Worm (Caenorhabditis elegans): ENCODE data around the gene F48G7.13.
A peak's percentile ranks its signal among the peaks of the same experiment; 100 is the strongest.

F48G7.13 gene

ce11 chrV:635630-636029 lies 20.3 kb downstream of the F48G7.13 start (continued):
- TF ChIP-seq daf-16 (GFP tag; optimal IDR thresholded peaks at IDR 0.05): no peak
- TF ChIP-seq daf-16 (tag; optimal IDR thresholded peaks at IDR 0.05): peak; percentile 40
- TF ChIP-seq R02D3.7 (tag; optimal IDR thresholded peaks at IDR 0.05): no peak
- peak; percentile 15 to 74 for TF ChIP-seq mdl-1 (tag; optimal IDR thresholded peaks at IDR 0.05)
- TF ChIP-seq nhr-28 (tag; optimal IDR thresholded peaks at IDR 0.05): peak; percentile 98
- TF ChIP-seq mxl-3 (GFP tag; optimal IDR thresholded peaks at IDR 0.05): peak; percentile 78
- no peak for TF ChIP-seq Y75B8A.6 (GFP tag; IDR thresholded peaks at IDR 0.05)
- no peak for TF ChIP-seq pha-4 (GFP tag; IDR thresholded peaks at IDR 0.05)
- TF ChIP-seq pha-4 (tag; optimal IDR thresholded peaks at IDR 0.05): no peak
- no peak for TF ChIP-seq T20F7.1 (GFP tag; optimal IDR thresholded peaks at IDR 0.05)
- TF ChIP-seq nhr-77 (tag; optimal IDR thresholded peaks at IDR 0.05): peak; percentile 85
- TF ChIP-seq lin-38 (GFP tag; IDR thresholded peaks at IDR 0.05): no peak
- no peak for TF ChIP-seq ctbp-1 (GFP tag; IDR thresholded peaks at IDR 0.05)
- no peak for TF ChIP-seq set-16 (GFP tag; IDR thresholded peaks at IDR 0.05)
- no peak for TF ChIP-seq nhr-42 (GFP tag; IDR thresholded peaks at IDR 0.05)
- no peak for TF ChIP-seq daf-8 (GFP tag; IDR thresholded peaks at IDR 0.05)
- no peak for TF ChIP-seq aly-2 (tag; optimal IDR thresholded peaks at IDR 0.05)
- no peak for TF ChIP-seq aha-1 (tag)
- no peak for TF ChIP-seq ceh-32 (tag; optimal IDR thresholded peaks at IDR 0.05; ENCODE audit: poor library complexity)
- TF ChIP-seq ztf-11 (tag; optimal IDR thresholded peaks at IDR 0.05): no peak
- no peak for TF ChIP-seq spr-3 (GFP tag; optimal IDR thresholded peaks at IDR 0.05)
- TF ChIP-seq lin-39 (tag; optimal IDR thresholded peaks at IDR 0.05): no peak
- TF ChIP-seq Y48G9A.11 (GFP tag; IDR thresholded peaks at IDR 0.05): no peak
- peak; percentile 19 for TF ChIP-seq nhr-48 (tag; optimal IDR thresholded peaks at IDR 0.05)
- no peak for TF ChIP-seq zfp-3 (GFP tag; conservative IDR thresholded peaks at IDR 0.05)
- no peak for TF ChIP-seq egl-43 (GFP tag; IDR thresholded peaks at IDR 0.05)
- no peak for TF ChIP-seq nhr-111 (GFP tag; optimal IDR thresholded peaks at IDR 0.05)
- TF ChIP-seq ama-1 (optimal IDR thresholded peaks at IDR 0.05): no peak
- TF ChIP-seq spr-1 (tag; optimal IDR thresholded peaks at IDR 0.05): no peak
- TF ChIP-seq madf-5 (GFP tag; IDR thresholded peaks at IDR 0.05): no peak
- no peak for TF ChIP-seq nhr-6 (tag; optimal IDR thresholded peaks at IDR 0.05)
- TF ChIP-seq nhr-237 (tag; optimal IDR thresholded peaks at IDR 0.05): no peak
- no peak for TF ChIP-seq nhr-76 (tag; optimal IDR thresholded peaks at IDR 0.05)
- no peak for TF ChIP-seq T26A8.4 (GFP tag; IDR thresholded peaks at IDR 0.05)
- no peak for TF ChIP-seq madf-9 (GFP tag; conservative IDR thresholded peaks at IDR 0.05)
- TF ChIP-seq zip-2 (tag; optimal IDR thresholded peaks at IDR 0.05): no peak
- TF ChIP-seq dpl-1 (GFP tag; optimal IDR thresholded peaks at IDR 0.05): no peak
- TF ChIP-seq fos-1 (tag; optimal IDR thresholded peaks at IDR 0.05): no peak
- TF ChIP-seq ceh-62 (tag; optimal IDR thresholded peaks at IDR 0.05): no peak
- TF ChIP-seq F49E8.2 (tag; optimal IDR thresholded peaks at IDR 0.05; ENCODE audit: borderline replicate concordance): no peak
- TF ChIP-seq ZK337.2 (GFP tag; IDR thresholded peaks at IDR 0.05): no peak
- TF ChIP-seq mdt-29 (GFP tag; IDR thresholded peaks at IDR 0.05): no peak
- TF ChIP-seq rbr-2 (tag; optimal IDR thresholded peaks at IDR 0.05): no peak
- no peak for TF ChIP-seq lim-7 (GFP tag; IDR thresholded peaks at IDR 0.05)
- no peak for TF ChIP-seq nhr-102 (tag; optimal IDR thresholded peaks at IDR 0.05)
- TF ChIP-seq ztf-7 (tag; optimal IDR thresholded peaks at IDR 0.05): no peak
- TF ChIP-seq php-3 (GFP tag; IDR thresholded peaks at IDR 0.05): no peak
- TF ChIP-seq vab-7 (GFP tag; IDR thresholded peaks at IDR 0.05): no peak
- peak; percentile 87 for TF ChIP-seq hlh-30 (tag; optimal IDR thresholded peaks at IDR 0.05; ENCODE audit: insufficient read depth)
- no peak for TF ChIP-seq snpc-4 (tag; optimal IDR thresholded peaks at IDR 0.05)
- no peak for TF ChIP-seq Y5F2A.4 (GFP tag; optimal IDR thresholded peaks at IDR 0.05)
- TF ChIP-seq ceh-20 (GFP tag; IDR thresholded peaks at IDR 0.05): no peak
- TF ChIP-seq Y105C5A.15 (GFP tag; IDR thresholded peaks at IDR 0.05): no peak
- TF ChIP-seq dmd-9 (GFP tag; IDR thresholded peaks at IDR 0.05): no peak

Data from whole organism, L4 larva.